Fruit fly (Drosophila melanogaster) whole organism, embryonic: ENCODE data around the gene CG4942.

ENCODE experiments used
- CG10209 ChIP-seq: fragments of 200-800 bp; sonication (Bioruptor generic); optimal IDR thresholded peaks from 3 replicates; lab custom pipeline; 2017; ENCODE audit warnings: missing biosample characterization, mild to moderate bottlenecking, missing genetic modification characterization, missing genetic modification reagents
- CG10565 ChIP-seq: fragments of 200-800 bp; sonication (Bioruptor generic); optimal IDR thresholded peaks from 3 replicates; lab custom pipeline; 2016; ENCODE audit warnings: missing biosample characterization, mild to moderate bottlenecking, missing genetic modification characterization
- CG11695 ChIP-seq: fragments of 200-800 bp; sonication (Bioruptor generic); IDR thresholded peaks from 3 replicates; pipeline ENCODE4 v1.3.6; 2022; ENCODE audit warnings: missing biosample characterization, missing genetic modification characterization
- CG12942 ChIP-seq: fragments of 200-800 bp; sonication (Bioruptor generic); optimal IDR thresholded peaks from 3 replicates; lab custom pipeline; 2016; ENCODE audit warnings: missing biosample characterization, missing genetic modification characterization
- CG13287 ChIP-seq: fragments of 200-800 bp; sonication (Bioruptor generic); IDR thresholded peaks from 2 replicates; pipeline ENCODE4 v1.3.6; 2022; ENCODE audit warnings: missing biosample characterization, missing genetic modification characterization; ENCODE audit not compliant: partially characterized antibody
- CG13424 ChIP-seq: fragments of 200-800 bp; sonication (Bioruptor generic); optimal IDR thresholded peaks from 2 replicates; lab custom pipeline; 2019; ENCODE audit warnings: missing biosample characterization, mild to moderate bottlenecking, missing genetic modification characterization, moderate library complexity
- CG1792 ChIP-seq: fragments of 200-800 bp; sonication (Bioruptor generic); optimal IDR thresholded peaks from 2 replicates; lab custom pipeline; 2016; ENCODE audit warnings: missing biosample characterization, missing genetic modification characterization
- CG2678 ChIP-seq: fragments of 200-800 bp; sonication (Bioruptor generic); optimal IDR thresholded peaks from 3 replicates; lab custom pipeline; 2019; ENCODE audit warnings: missing biosample characterization, mild to moderate bottlenecking, missing genetic modification characterization, moderate library complexity
- CG30431 ChIP-seq: fragments of 200-800 bp; sonication (Bioruptor generic); optimal IDR thresholded peaks from 2 replicates; lab custom pipeline; 2017; ENCODE audit warnings: missing biosample characterization, missing genetic modification characterization
- CG33557 ChIP-seq: fragments of 200-800 bp; sonication (Bioruptor generic); optimal IDR thresholded peaks from 2 replicates; lab custom pipeline; 2019; ENCODE audit warnings: missing biosample characterization, mild to moderate bottlenecking, missing genetic modification characterization, moderate library complexity
- CG4360 ChIP-seq: fragments of 200-800 bp; sonication (Bioruptor generic); IDR thresholded peaks from 2 replicates; pipeline ENCODE4 v1.3.6; 2022; ENCODE audit warnings: missing biosample characterization, missing genetic modification characterization
- CG7987 ChIP-seq: fragments of 200-800 bp; sonication (Bioruptor generic); optimal IDR thresholded peaks from 2 replicates; lab custom pipeline; 2018; ENCODE audit warnings: missing biosample characterization, mild to moderate bottlenecking, missing genetic modification characterization, moderate library complexity
- CG8281 ChIP-seq: fragments of 200-800 bp; sonication (Bioruptor generic); optimal IDR thresholded peaks from 2 replicates; lab custom pipeline; 2018; ENCODE audit warnings: missing biosample characterization, mild to moderate bottlenecking, missing genetic modification characterization, moderate library complexity
- CTCF ChIP-seq: fragments of 200-800 bp; sonication (Bioruptor generic); optimal IDR thresholded peaks from 2 replicates; lab custom pipeline; 2017; ENCODE audit warnings: missing biosample characterization, mild to moderate bottlenecking, missing genetic modification characterization, moderate library complexity
- D ChIP-seq, 2 experiments: fragments of 200-800 bp in 1 of 2; fragments of >200 bp in 1 of 2; sonication (Bioruptor generic) in 1 of 2; optimal IDR thresholded peaks; 2 replicates in 1 of 2; 3 replicates in 1 of 2; lab custom pipeline; 2017; ENCODE audit warnings: mild to moderate bottlenecking in 1 of 2, missing biosample characterization in 1 of 2, missing genetic modification characterization in 1 of 2, missing genetic modification reagents in 1 of 2
- Deaf1 ChIP-seq: fragments of 200-800 bp; optimal IDR thresholded peaks from 3 replicates; lab custom pipeline; 2019; ENCODE audit warnings: missing biosample characterization, mild to moderate bottlenecking, missing genetic modification characterization, moderate library complexity
- Dref ChIP-seq: fragments of 200-800 bp; sonication (Bioruptor generic); IDR thresholded peaks from 2 replicates; pipeline ENCODE4 v1.3.6; 2022; ENCODE audit warnings: missing biosample characterization, missing genetic modification characterization
- Gsc ChIP-seq: fragments of 200-800 bp; sonication (Bioruptor generic); IDR thresholded peaks from 2 replicates; pipeline ENCODE4 v1.3.6; 2022; ENCODE audit warnings: missing biosample characterization, missing genetic modification characterization
- HLH3B ChIP-seq: fragments of 200-800 bp; sonication (Bioruptor generic); IDR thresholded peaks from 2 replicates; pipeline ENCODE4 v1.3.6; 2022; ENCODE audit warnings: missing biosample characterization, missing genetic modification characterization
- Hr3 ChIP-seq: fragments of 200-800 bp; sonication (Bioruptor generic); optimal IDR thresholded peaks from 3 replicates; lab custom pipeline; 2016; ENCODE audit warnings: missing biosample characterization, missing genetic modification characterization
- Hr39 ChIP-seq: fragments of >200 bp; optimal IDR thresholded peaks from 2 replicates; lab custom pipeline; 2017
- Med ChIP-seq: fragments of 200-800 bp; sonication (Bioruptor generic); peaks from one replicate; lab custom pipeline; 2016; ENCODE audit warnings: missing biosample characterization, missing genetic modification characterization, mild to moderate bottlenecking, inconsistent platforms, moderate library complexity
- Ptx1 ChIP-seq: fragments of 200-800 bp; sonication (Bioruptor generic); IDR thresholded peaks from 2 replicates; pipeline ENCODE4 v1.3.6; 2022; ENCODE audit warnings: missing biosample characterization, missing genetic modification characterization
- Rx ChIP-seq: fragments of 200-800 bp; sonication (Bioruptor generic); IDR thresholded peaks from 2 replicates; pipeline ENCODE4 v1.3.6; 2022; ENCODE audit warnings: missing biosample characterization, missing genetic modification characterization
- Xbp1 ChIP-seq: fragments of 200-800 bp; sonication (Bioruptor generic); optimal IDR thresholded peaks from 3 replicates; lab custom pipeline; 2016; ENCODE audit warnings: missing biosample characterization, mild to moderate bottlenecking, missing genetic modification characterization
- ac ChIP-seq: fragments of 200-800 bp; sonication (Bioruptor generic); optimal IDR thresholded peaks from 3 replicates; lab custom pipeline; 2017; ENCODE audit warnings: missing biosample characterization, mild to moderate bottlenecking, missing genetic modification characterization
- bab2 ChIP-seq: fragments of 200-800 bp; sonication (Bioruptor generic); optimal IDR thresholded peaks from 2 replicates; lab custom pipeline; 2016; ENCODE audit warnings: missing biosample characterization, missing genetic modification characterization
- bcd ChIP-seq: fragments of 200-800 bp; sonication (Bioruptor generic); optimal IDR thresholded peaks from 2 replicates; lab custom pipeline; 2017; ENCODE audit warnings: missing biosample characterization, mild to moderate bottlenecking, missing genetic modification characterization
- chm ChIP-seq: fragments of 200-800 bp; sonication (Bioruptor generic); IDR thresholded peaks from 2 replicates; pipeline ENCODE4 v1.3.6; 2022; ENCODE audit warnings: missing biosample characterization, missing genetic modification characterization
- da ChIP-seq: fragments of 200-800 bp; sonication (Bioruptor generic); optimal IDR thresholded peaks from 2 replicates; lab custom pipeline; 2016; ENCODE audit warnings: missing biosample characterization, missing genetic modification characterization
- dati ChIP-seq: fragments of 200-800 bp; sonication (Bioruptor generic); IDR thresholded peaks from 2 replicates; pipeline ENCODE4 v1.3.6; 2022; ENCODE audit warnings: missing biosample characterization, missing genetic modification characterization
- esg ChIP-seq: fragments of 200-800 bp; sonication (Bioruptor generic); conservative IDR thresholded peaks from 2 replicates; pipeline ENCODE4 v1.3.6; 2022; ENCODE audit warnings: missing biosample characterization, missing genetic modification characterization
- fd64A ChIP-seq: fragments of 200-800 bp; sonication (Bioruptor generic); optimal IDR thresholded peaks from 3 replicates; lab custom pipeline; 2018; ENCODE audit warnings: missing biosample characterization, mild to moderate bottlenecking, missing genetic modification characterization
- gsb ChIP-seq: fragments of 200-800 bp; sonication (Bioruptor generic); IDR thresholded peaks from 2 replicates; pipeline ENCODE4 v1.3.6; 2022; ENCODE audit warnings: missing biosample characterization, missing genetic modification characterization
- ken ChIP-seq: fragments of 200-800 bp; sonication (Bioruptor generic); IDR thresholded peaks from 3 replicates; pipeline ENCODE4 v1.3.6; 2022; ENCODE audit warnings: missing biosample characterization, missing genetic modification characterization
- lab ChIP-seq: fragments of 200-800 bp; sonication (Bioruptor generic); optimal IDR thresholded peaks from 3 replicates; lab custom pipeline; 2017; ENCODE audit warnings: missing biosample characterization, missing genetic modification characterization, mild to moderate bottlenecking, moderate library complexity, missing genetic modification reagents
- mam ChIP-seq: fragments of 200-800 bp; sonication (Bioruptor generic); optimal IDR thresholded peaks from 3 replicates; lab custom pipeline; 2016; ENCODE audit warnings: missing biosample characterization, missing genetic modification characterization
- nmo ChIP-seq: fragments of 200-800 bp; sonication (Bioruptor generic); optimal IDR thresholded peaks from 2 replicates; lab custom pipeline; 2018; ENCODE audit warnings: missing biosample characterization, mild to moderate bottlenecking, missing genetic modification characterization, moderate library complexity
- nom ChIP-seq: fragments of 200-800 bp; sonication (Bioruptor generic); optimal IDR thresholded peaks from 2 replicates; lab custom pipeline; 2017; ENCODE audit warnings: missing biosample characterization, missing genetic modification characterization, mild to moderate bottlenecking, moderate library complexity, missing genetic modification reagents
- odd ChIP-seq: fragments of 200-800 bp; sonication (Bioruptor generic); optimal IDR thresholded peaks from 2 replicates; lab custom pipeline; 2017; ENCODE audit warnings: missing biosample characterization, mild to moderate bottlenecking, missing genetic modification characterization
- pho ChIP-seq: fragments of 200-800 bp; sonication (Bioruptor generic); optimal IDR thresholded peaks from 2 replicates; lab custom pipeline; 2016; ENCODE audit warnings: missing biosample characterization, missing genetic modification characterization
- pzg ChIP-seq: fragments of 200-800 bp; sonication (Bioruptor generic); optimal IDR thresholded peaks from 3 replicates; lab custom pipeline; 2018; ENCODE audit warnings: missing biosample characterization, mild to moderate bottlenecking, missing genetic modification characterization, moderate library complexity
- repo ChIP-seq: fragments of 200-800 bp; sonication (Bioruptor generic); optimal IDR thresholded peaks from 2 replicates; lab custom pipeline; 2016; ENCODE audit warnings: missing biosample characterization, missing genetic modification characterization
- sc ChIP-seq, 3 experiments: fragments of >200 bp in 2 of 3; fragments of 200-800 bp in 1 of 3; sonication (Bioruptor generic) in 1 of 3; optimal IDR thresholded peaks; 2 replicates in 2 of 3; 3 replicates in 1 of 3; lab custom pipeline; 2017; ENCODE audit warnings: mild to moderate bottlenecking in 1 of 3, missing biosample characterization in 1 of 3, missing genetic modification characterization in 1 of 3, missing genetic modification reagents in 1 of 3
- sisA ChIP-seq: fragments of 200-800 bp; sonication (Bioruptor generic); IDR thresholded peaks from 2 replicates; pipeline ENCODE4 v1.3.6; 2022; ENCODE audit warnings: missing biosample characterization, missing genetic modification characterization
- slbo ChIP-seq: fragments of 200-800 bp; sonication (Bioruptor generic); IDR thresholded peaks from 2 replicates; pipeline ENCODE4 v1.3.6; 2022; ENCODE audit warnings: missing biosample characterization, missing genetic modification characterization
- tap ChIP-seq: fragments of 200-800 bp; optimal IDR thresholded peaks from 3 replicates; lab custom pipeline; 2019; ENCODE audit warnings: missing biosample characterization, mild to moderate bottlenecking, missing genetic modification characterization, moderate library complexity
- tll ChIP-seq, 2 experiments: fragments of 200-800 bp in 1 of 2; fragments of >200 bp in 1 of 2; sonication (Bioruptor generic) in 1 of 2; optimal IDR thresholded peaks; 2 replicates each; lab custom pipeline; 2017 to 2019; ENCODE audit warnings: missing biosample characterization in 2 of 2, missing genetic modification characterization in 2 of 2, mild to moderate bottlenecking in 1 of 2, moderate library complexity in 1 of 2

The CG4942 gene

DNA sequence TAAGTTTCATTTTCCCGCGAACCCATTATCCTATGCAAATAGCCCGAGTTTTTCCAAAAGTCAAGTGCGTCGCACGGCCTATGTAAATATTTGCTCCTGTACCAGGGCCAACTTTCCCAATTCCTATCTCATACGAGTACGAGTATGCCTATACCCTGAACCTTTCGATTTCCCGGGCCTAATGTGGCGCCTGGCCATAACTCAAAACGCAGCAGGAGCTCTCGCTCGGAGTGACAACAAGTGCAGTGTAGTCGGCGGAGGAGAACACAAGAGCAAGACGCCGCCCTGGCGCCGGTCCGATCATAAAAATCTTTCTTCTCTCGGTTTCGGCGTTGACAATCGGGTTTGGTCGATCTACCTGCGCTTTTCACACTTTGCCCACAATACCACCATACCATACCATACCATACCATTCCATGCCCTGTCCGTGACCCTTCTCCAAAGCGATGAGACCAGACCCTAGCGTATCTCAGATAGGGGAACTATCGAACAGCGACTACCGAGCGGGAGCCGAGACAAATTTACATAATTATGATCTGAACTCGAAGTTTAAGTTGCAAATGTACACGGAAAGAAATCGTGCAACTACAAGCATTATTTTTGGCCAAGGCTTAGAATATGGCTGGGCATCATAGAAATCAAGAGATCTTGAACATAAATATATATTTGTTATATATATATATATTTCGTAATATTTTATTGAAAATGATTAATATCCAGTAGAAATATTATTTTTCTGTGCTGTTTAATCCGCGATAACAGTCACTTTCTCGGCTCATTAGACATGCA, 30.5 kb upstream of the CG4942 start (continued):
- TF ChIP-seq CG1792 (GFP tag; lab: Kevin White, UChicago) (no peak), da (no peak), CG30431 (GFP tag; lab: Kevin White, UChicago) (peak; percentile 23), D (optimal IDR thresholded peaks at IDR 0.05; lab: Kevin White, UChicago) (peak; percentile 52), D (GFP tag; optimal IDR thresholded peaks at IDR 0.05; lab: Kevin White, UChicago) (peak; percentile 62), Xbp1 (peak; percentile 5), esg (GFP tag; lab: Robert Waterston, UW) (peak; percentile 40; the same call in 1 of the 2 replicates), gsb (GFP tag; lab: Robert Waterston, UW) (no peak), Med (peak; percentile 62), CG2678 (peak; percentile 65), slbo (GFP tag; lab: Robert Waterston, UW) (no peak), CG13424 (peak; percentile 59), HLH3B (GFP tag; lab: Robert Waterston, UW) (peak; percentile 50; the same call in 1 of the 2 replicates), CTCF (GFP tag; lab: Kevin White, UChicago) (no peak), pho (GFP tag; lab: Kevin White, UChicago) (no peak), Rx (peak; percentile 31; the same call in 1 of the 2 replicates), ken (0 out of 3 replicates have a peak, but pooled peaks have one; percentile 38), Ptx1 (GFP tag; lab: Robert Waterston, UW) (peak; percentile 42; the same call in 1 of the 2 replicates), bab2 (GFP tag; lab: Kevin White, UChicago) (no peak), CG11695 (GFP tag; lab: Robert Waterston, UW) (peak; percentile 29; the same call in 1 of the 3 replicates), CG12942 (GFP tag; lab: Kevin White, UChicago) (no peak), Gsc (GFP tag; lab: Robert Waterston, UW) (no peak), odd (GFP tag; lab: Kevin White, UChicago) (peak; percentile 52), CG13287 (no peak), mam (GFP tag; lab: Kevin White, UChicago) (no peak), nom (GFP tag; lab: Kevin White, UChicago) (no peak), CG10209 (GFP tag; lab: Kevin White, UChicago) (peak; percentile 31), lab (GFP tag; lab: Kevin White, UChicago) (no peak), CG8281 (no peak), chm (GFP tag; lab: Robert Waterston, UW) (no peak), CG10565 (GFP tag; lab: Kevin White, UChicago) (no peak), bcd (GFP tag; lab: Kevin White, UChicago) (peak; percentile 40), nmo (GFP tag; lab: Kevin White, UChicago) (peak; percentile 71), Hr3 (GFP tag; lab: Kevin White, UChicago) (peak; percentile 21), dati (0 out of 2 replicates have a peak, but pooled peaks have one; percentile 11), CG4360 (GFP tag; lab: Robert Waterston, UW) (0 out of 2 replicates have a peak, but pooled peaks have one; percentile 16), tap (peak; percentile 40), sisA (peak; percentile 34; the same call in 1 of the 2 replicates), Dref (no peak), Hr39 (lab: Kevin White, UChicago) (no peak), CG33557 (peak; percentile 64), CG7987 (GFP tag; lab: Kevin White, UChicago) (no peak), tll (GFP tag; optimal IDR thresholded peaks at IDR 0.05; lab: Kevin White, UChicago) (peak in 1 of 2 experiments; percentile 98), pzg (GFP tag; lab: Kevin White, UChicago) (no peak), Deaf1 (peak; percentile 14), fd64A (peak; percentile 25), ac (GFP tag; lab: Kevin White, UChicago) (peak; percentile 13), sc (optimal IDR thresholded peaks at IDR 0.05; lab: Kevin White, UChicago) (no peak), sc (GFP tag; optimal IDR thresholded peaks at IDR 0.05; lab: Kevin White, UChicago) (peak; percentile 49), repo (GFP tag; lab: Kevin White, UChicago) (no peak)
